Fruit fly (Drosophila melanogaster): ENCODE data around the gene Teh4.

Teh4 gene

DNA sequence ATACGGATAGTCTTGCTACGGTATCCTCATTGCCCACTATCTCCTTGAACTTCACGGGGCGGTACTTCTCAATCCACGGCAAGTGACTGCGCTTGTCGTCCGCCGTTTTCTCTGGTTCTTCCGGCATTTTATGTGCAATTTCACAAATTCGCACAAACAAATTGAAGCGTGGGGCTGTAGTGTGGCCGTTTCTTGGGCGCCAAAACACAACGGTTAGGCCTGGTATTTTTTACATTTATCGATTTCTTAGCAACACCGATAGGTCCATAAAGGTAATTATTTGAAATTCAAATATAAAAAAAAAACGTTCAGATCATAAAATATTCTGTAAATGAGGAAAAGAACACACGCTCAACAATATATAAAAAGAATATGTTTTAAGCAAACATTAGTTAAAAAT is 42.2 kb downstream of the Teh4 start, which contains the start of gene RfC4 (continued):
- no peak for TF ChIP-seq Xrp1 (GFP tag; IDR thresholded peaks at IDR 0.05)
- peak; percentile 18 for TF ChIP-seq dm (GFP tag; optimal IDR thresholded peaks at IDR 0.05)
- TF ChIP-seq CG17829 (tag; optimal IDR thresholded peaks at IDR 0.05), result no peak
- TF ChIP-seq ssp (GFP tag; IDR thresholded peaks at IDR 0.05), result no peak
- no peak for TF ChIP-seq Ravus (GFP tag; IDR thresholded peaks at IDR 0.05)
- TF ChIP-seq Blimp-1 (GFP tag; optimal IDR thresholded peaks at IDR 0.05), result no peak
- TF ChIP-seq CG17568 (GFP tag; optimal IDR thresholded peaks at IDR 0.05), result no peak
- TF ChIP-seq CG17912 (GFP tag; optimal IDR thresholded peaks at IDR 0.05), result no peak
- no peak for TF ChIP-seq Dip3 (GFP tag; optimal IDR thresholded peaks at IDR 0.05)
- no peak for TF ChIP-seq lbe (GFP tag; optimal IDR thresholded peaks at IDR 0.05)
- no peak for TF ChIP-seq sob (GFP tag; IDR thresholded peaks at IDR 0.05)
- no peak for TF ChIP-seq HLH3B (GFP tag; IDR thresholded peaks at IDR 0.05)
- peak; percentile 53 for TF ChIP-seq Med (GFP tag)
- TF ChIP-seq CkIIα-i1 (GFP tag; IDR thresholded peaks at IDR 0.05), result no peak
- TF ChIP-seq CG8290 (GFP tag; optimal IDR thresholded peaks at IDR 0.05), result no peak
- TF ChIP-seq CG8290 (tag; optimal IDR thresholded peaks at IDR 0.05), result no peak
- TF ChIP-seq ci (GFP tag; IDR thresholded peaks at IDR 0.05), result no peak
- TF ChIP-seq mam (GFP tag; optimal IDR thresholded peaks at IDR 0.05), result no peak
- 0 out of 3 replicates have a peak, but pooled peaks have one; percentile 18 for TF ChIP-seq CG17361 (GFP tag; IDR thresholded peaks at IDR 0.05)
- TF ChIP-seq gro (GFP tag; optimal IDR thresholded peaks at IDR 0.05), result no peak
- TF ChIP-seq CG3726 (GFP tag; IDR thresholded peaks at IDR 0.05), result no peak
- TF ChIP-seq CG14050 (GFP tag; IDR thresholded peaks at IDR 0.05), result no peak
- no peak for TF ChIP-seq tgo (GFP tag; IDR thresholded peaks at IDR 0.05)
- TF ChIP-seq pzg (GFP tag; optimal IDR thresholded peaks at IDR 0.05), result peak; percentile 63
- TF ChIP-seq CG11398 (GFP tag; optimal IDR thresholded peaks at IDR 0.05), result no peak
- TF ChIP-seq Sry-δ (GFP tag; optimal IDR thresholded peaks at IDR 0.05), result peak; percentile 22
- peak; percentile 58 for TF ChIP-seq CG2116 (GFP tag; optimal IDR thresholded peaks at IDR 0.05)
- TF ChIP-seq z (GFP tag; IDR thresholded peaks at IDR 0.05), result no peak
- TF ChIP-seq CG1024 (GFP tag; IDR thresholded peaks at IDR 0.05), result no peak
- TF ChIP-seq da (GFP tag; optimal IDR thresholded peaks at IDR 0.05), result no peak
- TF ChIP-seq lola (GFP tag; optimal IDR thresholded peaks at IDR 0.05), result no peak
- no peak for TF ChIP-seq CG8944 (GFP tag; optimal IDR thresholded peaks at IDR 0.05)
- TF ChIP-seq CG8924 (tag; optimal IDR thresholded peaks at IDR 0.05), result no peak
- TF ChIP-seq wek (GFP tag; optimal IDR thresholded peaks at IDR 0.05), result no peak
- no peak; the same call in 1 of the 2 replicates for TF ChIP-seq bbx (GFP tag; IDR thresholded peaks at IDR 0.05; ENCODE audit: partially characterized antibody)
- no peak for TF ChIP-seq dpn (GFP tag; optimal IDR thresholded peaks at IDR 0.05)
- TF ChIP-seq BEAF-32 (GFP tag; optimal IDR thresholded peaks at IDR 0.05), result peak; percentile 50
- no peak for TF ChIP-seq nerfin-1 (tag; optimal IDR thresholded peaks at IDR 0.05)
- TF ChIP-seq CG12104 (GFP tag; optimal IDR thresholded peaks at IDR 0.05), result no peak
- TF ChIP-seq Six4 (GFP tag; optimal IDR thresholded peaks at IDR 0.05), result no peak
- peak; percentile 21 for TF ChIP-seq CG15514 (GFP tag; optimal IDR thresholded peaks at IDR 0.05)
- TF ChIP-seq chinmo (GFP tag; IDR thresholded peaks at IDR 0.05; ENCODE audit: partially characterized antibody), result no peak
- TF ChIP-seq CG13287 (GFP tag; IDR thresholded peaks at IDR 0.05; ENCODE audit: partially characterized antibody), result peak; percentile 36; the same call in 1 of the 2 replicates
- no peak for TF ChIP-seq CG18262 (tag; optimal IDR thresholded peaks at IDR 0.05)
- no peak for TF ChIP-seq tin (GFP tag; optimal IDR thresholded peaks at IDR 0.05)
- no peak for TF ChIP-seq CG14860 (GFP tag; IDR thresholded peaks at IDR 0.05; ENCODE audit: partially characterized antibody)
- TF ChIP-seq otp (GFP tag; IDR thresholded peaks at IDR 0.05), result no peak
- TF ChIP-seq Hand (GFP tag; optimal IDR thresholded peaks at IDR 0.05), result no peak
- TF ChIP-seq CG3407 (GFP tag; optimal IDR thresholded peaks at IDR 0.05), result no peak
- TF ChIP-seq Optix (GFP tag; IDR thresholded peaks at IDR 0.05), result no peak
- TF ChIP-seq crp (GFP tag; optimal IDR thresholded peaks at IDR 0.05), result no peak
- no peak for TF ChIP-seq scrt (GFP tag; optimal IDR thresholded peaks at IDR 0.05)

Data from whole organism, embryonic.